Worm (Caenorhabditis elegans) whole organism, dauer: ENCODE data around the gene M117.3.

Experiments
- unc-62 ChIP-seq: sonication (generic microtip); optimal IDR thresholded peaks from 2 replicates; lab custom pipeline; 2017; ENCODE audit warnings: missing biosample characterization, missing genetic modification reagents, missing genetic modification characterization

Gene M117.3

ce11 chrIV:11821591-11822361, at the start of gene M117.3, which contains the start of gene par-5:
TSS of gene M117.3 (plus strand) at chrIV:11822206.
TSS of gene par-5 (minus strand) at chrIV:11821924.
- TF ChIP-seq unc-62 = no peak

DNA sequence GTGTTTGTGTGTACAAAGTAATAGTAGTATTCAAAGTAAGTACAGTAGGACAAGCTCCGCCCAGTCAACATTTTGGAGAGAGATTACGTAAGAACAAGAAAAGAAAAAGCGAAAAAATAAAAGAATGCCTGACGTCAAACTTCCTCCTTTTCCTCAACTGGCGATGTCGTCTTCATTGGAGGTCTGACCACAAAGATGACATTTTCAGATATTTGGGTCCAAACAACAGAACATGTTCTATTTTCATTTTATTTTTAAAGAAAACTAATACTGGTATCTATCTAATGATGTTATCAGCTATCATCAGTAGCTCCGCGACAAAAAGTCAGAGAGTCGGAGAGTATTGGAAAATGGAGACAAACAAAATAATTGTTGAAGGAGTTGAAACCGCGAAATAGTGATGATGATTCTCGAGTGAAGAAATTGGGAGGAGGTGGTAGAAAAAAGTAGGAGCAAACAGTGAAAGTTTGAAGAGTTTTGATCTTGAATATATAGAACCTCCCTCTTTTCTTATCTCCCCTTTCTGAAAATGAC, 48.2 kb upstream of the M117.3 start, which contains the start of gene lips-5:
Gene lips-5, minus strand, starts transcription at position 51 of the 534 bp plus-strand sequence.
- no peak for TF ChIP-seq unc-62

DNA sequence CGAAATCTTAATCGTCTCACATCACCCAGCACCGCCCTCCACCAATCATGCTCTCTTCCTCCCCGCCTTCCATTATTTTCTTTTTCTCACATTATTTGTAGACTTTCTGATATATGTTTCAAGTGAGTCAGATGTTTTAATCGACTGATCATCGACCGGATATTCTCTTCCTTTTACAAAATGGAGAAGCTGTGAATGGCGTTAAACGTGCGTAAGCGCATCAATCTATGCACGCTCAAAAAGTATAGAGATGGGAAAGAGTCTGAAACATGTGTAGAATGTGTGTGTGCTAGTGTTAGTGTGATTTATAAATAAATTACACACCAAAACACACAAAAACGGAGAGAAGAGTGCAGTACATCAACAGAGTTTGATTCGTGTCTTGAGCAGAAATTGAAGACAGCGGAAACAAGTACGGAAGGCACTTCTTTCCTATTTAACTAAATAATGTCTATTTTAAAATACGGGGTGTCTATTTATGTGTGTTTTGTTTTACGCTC, 45.0 kb upstream of the M117.3 start:
- no peak for TF ChIP-seq unc-62

- TF ChIP-seq unc-62 = no peak
Measured at ce11 chrIV:11779028-11779427, 43.0 kb upstream of the M117.3 start, which contains the start of gene lpr-2. TSS of gene lpr-2 (plus strand) at chrIV:11779216.

DNA sequence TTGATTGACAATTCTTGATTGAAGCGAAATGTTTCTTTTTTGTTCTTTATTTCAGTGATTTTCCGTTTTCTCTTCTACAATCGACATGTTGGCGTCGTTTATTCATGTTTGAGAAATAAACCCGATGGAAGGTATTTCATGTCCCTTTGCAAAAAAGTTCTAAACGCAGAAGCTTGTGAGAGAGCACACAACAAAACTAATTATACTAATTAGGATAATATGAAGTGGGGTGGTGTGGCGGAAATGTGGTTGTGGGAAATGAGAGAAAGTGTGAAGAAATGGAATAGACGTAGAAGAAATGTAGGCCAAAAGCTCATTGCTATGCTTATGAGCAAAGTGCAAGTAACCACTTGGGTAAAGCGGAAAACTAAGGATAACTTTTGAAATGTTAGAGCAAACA, 39.2 kb upstream of the M117.3 start:
- no peak for TF ChIP-seq unc-62

ce11 chrIV:11785064-11785840, 36.8 kb upstream of the M117.3 start:
- TF ChIP-seq unc-62 = no peak

ce11 chrIV:11787793-11788192, 34.2 kb upstream of the M117.3 start:
- TF ChIP-seq unc-62 = no peak

DNA sequence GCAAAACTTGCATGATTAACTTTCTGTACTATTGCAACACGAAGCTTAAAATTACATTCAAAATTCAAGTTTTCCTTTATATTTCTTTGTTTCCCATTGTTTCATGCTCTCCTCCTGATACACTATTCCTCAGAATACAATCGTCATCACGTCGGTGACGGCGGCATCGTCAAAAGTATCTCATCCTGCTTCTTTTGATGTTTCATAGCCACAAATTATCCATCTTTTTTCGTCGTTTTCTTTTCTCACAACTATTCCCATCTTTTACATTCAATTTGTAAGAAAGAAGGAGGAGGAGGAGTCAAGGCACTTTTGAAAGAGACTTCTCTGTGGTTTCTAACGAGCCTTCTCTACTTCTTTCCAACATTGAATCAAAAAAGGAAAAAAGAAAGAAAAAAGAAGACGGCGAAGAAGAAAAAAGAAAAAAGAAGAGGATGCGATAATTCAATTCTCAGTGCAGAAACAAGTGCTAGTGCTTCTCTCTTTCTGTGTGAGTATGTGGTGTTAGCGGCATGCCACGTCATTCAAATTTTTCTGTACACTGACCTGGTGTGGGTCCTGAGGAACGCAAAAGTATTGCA, 33.5 kb upstream of the M117.3 start:
- no peak for TF ChIP-seq unc-62

DNA sequence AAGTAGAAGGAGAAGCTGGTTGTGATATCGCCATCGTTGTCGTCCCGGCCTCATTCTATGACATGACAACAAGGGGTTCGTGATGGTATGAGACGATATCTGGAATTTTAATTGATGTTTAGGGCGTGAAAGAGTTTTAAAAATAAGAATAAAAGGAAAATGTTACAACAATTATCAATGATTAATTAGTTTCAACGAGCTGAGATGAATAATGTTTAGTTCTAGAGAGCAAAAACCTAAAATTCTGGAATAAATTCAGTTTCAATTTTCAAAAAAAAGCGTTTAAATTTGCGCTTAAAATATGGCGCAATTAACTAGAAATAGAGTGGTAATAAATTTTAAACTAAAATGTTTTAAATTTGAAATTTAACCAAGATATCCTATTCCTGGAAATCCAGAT, 29.5 kb upstream of the M117.3 start, which contains the start of gene H01G02.3:
Gene H01G02.3, minus strand, starts transcription at position 101 of the 400 bp plus-strand sequence.
- TF ChIP-seq unc-62 = no peak

ce11 chrIV:11793170-11793569, 28.8 kb upstream of the M117.3 start:
- no peak for TF ChIP-seq unc-62

ce11 chrIV:11795964-11796363, 26.0 kb upstream of the M117.3 start:
- TF ChIP-seq unc-62 = no peak

DNA sequence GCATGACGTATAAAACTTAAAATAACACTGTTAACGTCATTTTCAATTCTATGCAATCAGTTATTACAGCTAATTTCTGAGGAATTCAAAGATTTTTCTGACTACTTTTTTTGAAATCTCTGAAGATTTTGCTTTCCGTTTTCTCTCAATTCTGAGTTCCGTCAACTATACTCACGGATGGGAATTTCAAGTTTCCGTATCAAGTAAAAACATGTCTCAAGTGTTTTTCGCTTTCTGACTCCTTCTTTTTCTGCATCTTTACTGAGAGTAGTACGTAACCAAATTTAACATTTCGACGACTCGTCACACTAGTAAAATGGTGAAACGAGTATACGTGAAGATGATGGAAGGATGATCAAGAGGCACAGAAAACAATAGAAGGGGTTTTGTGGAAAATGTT, 25.2 kb upstream of the M117.3 start:
- TF ChIP-seq unc-62 = no peak

DNA sequence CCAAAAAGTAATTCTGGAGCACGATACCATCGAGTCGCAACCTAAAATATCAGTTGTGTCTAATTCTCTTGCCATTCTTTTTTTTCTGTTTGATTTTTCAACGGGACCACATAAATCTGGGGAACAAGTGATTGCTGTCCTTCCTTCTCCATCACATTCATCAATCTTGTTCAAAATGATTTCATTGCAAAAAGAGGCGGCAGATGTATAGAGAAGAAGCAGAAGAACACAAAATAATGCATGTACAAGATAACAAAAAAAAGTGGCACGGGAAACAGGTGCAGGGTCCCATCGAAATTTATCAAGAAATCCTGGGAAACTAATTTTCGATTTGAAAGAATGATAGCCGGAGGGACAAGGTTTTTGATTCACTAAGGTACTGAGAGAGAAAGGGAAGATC, 22.8 kb upstream of the M117.3 start:
- no peak for TF ChIP-seq unc-62

DNA sequence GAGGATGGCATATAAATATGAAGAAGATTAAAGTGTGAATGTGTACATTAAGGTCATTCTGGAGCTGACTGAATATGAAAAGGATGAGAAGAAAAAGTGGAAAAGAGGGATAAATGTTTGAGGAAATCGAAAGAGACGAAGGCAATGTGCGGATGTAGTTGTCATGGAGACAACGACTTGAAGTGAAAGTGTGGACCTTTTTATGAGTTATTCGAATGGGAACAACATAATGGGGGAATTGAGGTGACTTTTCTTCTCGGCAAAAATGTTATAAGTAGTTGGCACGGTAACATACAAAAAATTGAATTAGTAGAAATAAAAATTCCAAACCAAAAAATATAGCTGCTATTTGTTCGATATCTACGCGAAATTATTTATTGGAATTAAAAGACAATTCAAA, 20.9 kb upstream of the M117.3 start, which contains the start of gene dyf-18:
Gene dyf-18, minus strand, starts transcription at position 101 of the 400 bp plus-strand sequence.
- TF ChIP-seq unc-62 = no peak

ce11 chrIV:11803044-11803443, 19.0 kb upstream of the M117.3 start, which contains the start of gene H01G02.4:
TSS of gene H01G02.4 (minus strand) at chrIV:11803144.
- no peak for TF ChIP-seq unc-62

DNA sequence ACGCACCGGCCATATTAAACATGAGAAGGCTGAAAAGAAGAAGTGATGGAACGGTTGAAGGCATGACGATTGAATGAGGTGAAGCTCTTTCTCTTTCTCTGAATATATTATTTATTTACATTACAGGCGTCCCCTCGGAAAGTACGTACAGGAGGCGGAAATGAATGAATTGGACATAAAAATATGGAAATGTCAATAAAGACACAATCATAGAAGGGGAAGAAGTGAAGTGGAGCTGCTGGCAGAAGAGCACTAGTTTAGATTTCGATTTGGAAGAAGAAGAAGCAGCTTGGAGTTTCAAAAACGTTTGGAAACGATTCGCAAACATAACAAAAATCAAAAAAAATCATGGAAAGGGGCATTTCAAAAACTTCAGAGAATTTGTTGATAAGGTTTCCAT, 18.0 kb upstream of the M117.3 start, which contains the start of gene H01G02.1:
Gene H01G02.1, minus strand, starts transcription at position 101 of the 400 bp plus-strand sequence.
- no peak for TF ChIP-seq unc-62
